Worm (Caenorhabditis elegans) whole organism, late embryonic: ENCODE measurements around the gene sre-20.

Source experiments
- C08G9.2 ChIP-seq: sonication (generic microtip); optimal IDR thresholded peaks from 2 replicates; lab custom pipeline; 2016; ENCODE audit warnings: mild to moderate bottlenecking, missing genetic modification characterization, moderate library complexity, missing compliant biosample characterization
- C38D4.7 ChIP-seq: fragments of 200-800 bp; sonication (Bioruptor generic); optimal IDR thresholded peaks from 2 replicates; lab custom pipeline; 2018; ENCODE audit warnings: mild to moderate bottlenecking, missing genetic modification characterization, moderate library complexity, missing compliant biosample characterization
- F13H6.1 ChIP-seq: sonication (generic microtip); optimal IDR thresholded peaks from 2 replicates; lab custom pipeline; 2016; ENCODE audit warnings: missing genetic modification characterization, missing compliant biosample characterization
- K02D7.2 ChIP-seq: sonication (generic microtip); optimal IDR thresholded peaks from 2 replicates; lab custom pipeline; 2017; ENCODE audit warnings: mild to moderate bottlenecking, missing genetic modification characterization, missing compliant biosample characterization
- ahr-1 ChIP-seq: sonication (generic microtip); optimal IDR thresholded peaks from 2 replicates; lab custom pipeline; 2016; ENCODE audit warnings: missing genetic modification characterization, missing compliant biosample characterization
- ama-1 ChIP-seq: fragments of 150-350 bp; optimal IDR thresholded peaks from 2 replicates; lab custom pipeline; 2014
- ceh-14 ChIP-seq: sonication (generic microtip); optimal IDR thresholded peaks from 2 replicates; lab custom pipeline; 2016; ENCODE audit warnings: missing genotype, missing genetic modification characterization, missing compliant biosample characterization
- ceh-18 ChIP-seq: sonication (generic microtip); optimal IDR thresholded peaks from 2 replicates; lab custom pipeline; 2016; ENCODE audit warnings: missing genetic modification characterization, missing compliant biosample characterization
- ceh-19 ChIP-seq: fragments of 200-800 bp; sonication (Bioruptor generic); optimal IDR thresholded peaks from 2 replicates; lab custom pipeline; 2018; ENCODE audit warnings: mild to moderate bottlenecking, missing genetic modification characterization, missing compliant biosample characterization
- ceh-2 ChIP-seq: sonication (generic microtip); optimal IDR thresholded peaks from 2 replicates; lab custom pipeline; 2016; ENCODE audit warnings: missing genotype, missing genetic modification characterization, missing compliant biosample characterization
- ceh-22 ChIP-seq: sonication (generic microtip); optimal IDR thresholded peaks from 2 replicates; lab custom pipeline; 2017; ENCODE audit warnings: missing biosample characterization, missing genetic modification characterization
- ceh-24 ChIP-seq: sonication (generic microtip); optimal IDR thresholded peaks from 2 replicates; lab custom pipeline; 2016; ENCODE audit warnings: mild to moderate bottlenecking, missing genetic modification characterization, missing compliant biosample characterization
- ceh-31 ChIP-seq: sonication (generic microtip); optimal IDR thresholded peaks from 2 replicates; lab custom pipeline; 2016; ENCODE audit warnings: missing genetic modification characterization, missing compliant biosample characterization
- ceh-34 ChIP-seq: sonication (generic microtip); optimal IDR thresholded peaks from 2 replicates; lab custom pipeline; 2016; ENCODE audit warnings: mild to moderate bottlenecking, missing genetic modification characterization, missing compliant biosample characterization
- ceh-48 ChIP-seq: sonication (generic microtip); optimal IDR thresholded peaks from 2 replicates; lab custom pipeline; 2016; ENCODE audit warnings: missing genetic modification characterization, inconsistent platforms, missing compliant biosample characterization
- ceh-9 ChIP-seq: sonication (generic microtip); optimal IDR thresholded peaks from 2 replicates; lab custom pipeline; 2016; ENCODE audit warnings: mild to moderate bottlenecking, missing genetic modification characterization, inconsistent platforms, missing compliant biosample characterization
- che-1 ChIP-seq: sonication (generic microtip); optimal IDR thresholded peaks from 2 replicates; lab custom pipeline; 2016; ENCODE audit warnings: mild to moderate bottlenecking, missing genetic modification characterization, missing compliant biosample characterization
- dmd-4 ChIP-seq: sonication (generic microtip); optimal IDR thresholded peaks from 2 replicates; lab custom pipeline; 2016; ENCODE audit warnings: borderline replicate concordance, missing genetic modification characterization, missing compliant biosample characterization
- dve-1 ChIP-seq: sonication (generic microtip); optimal IDR thresholded peaks from 2 replicates; lab custom pipeline; 2017; ENCODE audit warnings: antibody characterized with exemption, mild to moderate bottlenecking, missing genetic modification characterization, missing compliant biosample characterization
- elt-4 ChIP-seq: sonication (generic microtip); optimal IDR thresholded peaks from 2 replicates; lab custom pipeline; 2016; ENCODE audit warnings: missing genetic modification characterization, missing compliant biosample characterization
- ets-4 ChIP-seq: sonication (generic microtip); optimal IDR thresholded peaks from 2 replicates; lab custom pipeline; 2016; ENCODE audit warnings: missing genetic modification characterization, missing compliant biosample characterization
- fkh-10 ChIP-seq: fragments of 150-350 bp; optimal IDR thresholded peaks from 2 replicates; lab custom pipeline; 2014; ENCODE audit warnings: missing biosample characterization, missing genetic modification reagents, missing genetic modification characterization
- gmeb-2 ChIP-seq: sonication (generic microtip); optimal IDR thresholded peaks from 2 replicates; lab custom pipeline; 2016; ENCODE audit warnings: missing genetic modification characterization, inconsistent platforms, missing compliant biosample characterization
- hlh-30 ChIP-seq: sonication (generic microtip); optimal IDR thresholded peaks from 2 replicates; lab custom pipeline; 2017; ENCODE audit warnings: antibody characterized with exemption, missing genetic modification characterization, missing compliant biosample characterization; ENCODE audit not compliant: insufficient read depth
- hlh-6 ChIP-seq: sonication (generic microtip); optimal IDR thresholded peaks from 2 replicates; lab custom pipeline; 2016; ENCODE audit warnings: missing genotype, missing genetic modification characterization, missing compliant biosample characterization
- lin-11 ChIP-seq: fragments of 200-800 bp; sonication (Bioruptor generic); optimal IDR thresholded peaks from 2 replicates; lab custom pipeline; 2018; ENCODE audit warnings: mild to moderate bottlenecking, missing genetic modification characterization, missing compliant biosample characterization
- nfya-1 ChIP-seq: sonication (generic microtip); optimal IDR thresholded peaks from 2 replicates; lab custom pipeline; 2017; ENCODE audit warnings: missing genetic modification characterization, mild to moderate bottlenecking, missing compliant biosample characterization, antibody characterized with exemption, moderate library complexity
- odd-2 ChIP-seq: sonication (generic microtip); optimal IDR thresholded peaks from 2 replicates; lab custom pipeline; 2017; ENCODE audit warnings: antibody characterized with exemption, mild to moderate bottlenecking, missing genetic modification characterization, missing compliant biosample characterization
- pag-3 ChIP-seq: sonication (generic microtip); optimal IDR thresholded peaks from 2 replicates; lab custom pipeline; 2016; ENCODE audit warnings: missing compliant biosample characterization, missing genetic modification characterization, borderline replicate concordance
- pax-1 ChIP-seq: fragments of 150-350 bp; optimal IDR thresholded peaks from 2 replicates; lab custom pipeline; 2014; ENCODE audit warnings: missing biosample characterization, missing genetic modification characterization
- pha-2 ChIP-seq: sonication (generic microtip); optimal IDR thresholded peaks from 2 replicates; lab custom pipeline; 2017; ENCODE audit warnings: mild to moderate bottlenecking, missing genetic modification characterization, missing compliant biosample characterization
- pha-4 ChIP-seq: fragments of 150-350 bp; optimal IDR thresholded peaks from 2 replicates; lab custom pipeline; 2018; ENCODE audit warnings: missing biosample characterization, missing genetic modification reagents, missing genetic modification characterization
- ref-2 ChIP-seq: sonication (generic microtip); optimal IDR thresholded peaks from 2 replicates; lab custom pipeline; 2016; ENCODE audit warnings: missing genetic modification characterization, missing compliant biosample characterization
- rnt-1 ChIP-seq: sonication (generic microtip); optimal IDR thresholded peaks from 2 replicates; lab custom pipeline; 2016; ENCODE audit warnings: missing genetic modification characterization, missing compliant biosample characterization
- sdc-2 ChIP-seq: sonication (generic microtip); optimal IDR thresholded peaks from 2 replicates; lab custom pipeline; 2016; ENCODE audit warnings: missing genotype, missing genetic modification characterization, missing compliant biosample characterization
- sox-4 ChIP-seq: sonication (generic microtip); optimal IDR thresholded peaks from 2 replicates; lab custom pipeline; 2017; ENCODE audit warnings: mild to moderate bottlenecking, missing genetic modification characterization, inconsistent platforms, missing compliant biosample characterization
- syd-9 ChIP-seq: sonication (generic microtip); optimal IDR thresholded peaks from 2 replicates; lab custom pipeline; 2016; ENCODE audit warnings: mild to moderate bottlenecking, missing genetic modification characterization, moderate library complexity, missing compliant biosample characterization
- tbx-2 ChIP-seq: sonication (generic microtip); optimal IDR thresholded peaks from 2 replicates; lab custom pipeline; 2016; ENCODE audit warnings: missing genetic modification characterization, missing compliant biosample characterization
- tbx-7 ChIP-seq: sonication (generic microtip); optimal IDR thresholded peaks from 2 replicates; lab custom pipeline; 2016; ENCODE audit warnings: missing genotype, missing genetic modification characterization, missing compliant biosample characterization
- ttx-3 ChIP-seq: sonication (generic microtip); optimal IDR thresholded peaks from 2 replicates; lab custom pipeline; 2016; ENCODE audit warnings: missing genetic modification reagents, missing genetic modification characterization, missing compliant biosample characterization
- unc-3 ChIP-seq, 2 experiments: fragments of 200-800 bp in 1 of 2; sonication (Bioruptor generic) in 1 of 2; sonication (generic microtip) in 1 of 2; conservative IDR thresholded peaks in 1 of 2; optimal IDR thresholded peaks in 1 of 2; 2 replicates each; pipeline versions ENCODE4 v1.3.6 to Lab custom; 2016 to 2022; ENCODE audit warnings: missing compliant biosample characterization in 2 of 2, missing genetic modification characterization in 2 of 2, missing genetic modification reagents in 1 of 2
- unc-42 ChIP-seq: sonication (generic microtip); optimal IDR thresholded peaks from 2 replicates; lab custom pipeline; 2016; ENCODE audit warnings: missing genotype, missing genetic modification characterization, missing compliant biosample characterization
- unc-55 ChIP-seq: sonication (generic microtip); optimal IDR thresholded peaks from 2 replicates; lab custom pipeline; 2017; ENCODE audit warnings: missing biosample characterization, missing genetic modification reagents, missing genetic modification characterization
- unc-86 ChIP-seq: sonication (generic microtip); optimal IDR thresholded peaks from 2 replicates; lab custom pipeline; 2016; ENCODE audit warnings: missing genetic modification characterization, missing compliant biosample characterization
- ztf-16 ChIP-seq: sonication (generic microtip); optimal IDR thresholded peaks from 2 replicates; lab custom pipeline; 2017; ENCODE audit warnings: missing genetic modification characterization, missing compliant biosample characterization

The sre-20 gene

DNA sequence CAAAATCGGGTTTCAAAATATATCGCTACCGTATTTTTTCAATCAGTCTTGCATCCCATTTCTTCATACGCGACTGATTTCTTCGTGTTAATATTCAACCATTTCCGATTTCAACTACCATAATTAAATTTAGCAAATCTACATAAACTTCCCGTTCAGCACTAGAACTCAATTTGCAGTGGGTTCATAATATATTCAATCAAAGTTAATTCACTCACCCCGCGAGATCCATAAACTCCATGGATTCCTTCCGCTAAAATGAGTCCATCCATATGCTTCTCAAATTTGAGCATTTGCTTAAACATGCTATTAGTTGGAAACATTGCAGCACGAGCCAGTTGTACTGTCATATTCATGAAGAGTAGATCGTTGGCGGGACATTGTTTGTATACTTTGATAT, 33.7 kb upstream of the sre-20 start:
- TF ChIP-seq unc-42 (tag; lab: Kevin White, UChicago) (peak; percentile 65), F13H6.1 (no peak)

DNA sequence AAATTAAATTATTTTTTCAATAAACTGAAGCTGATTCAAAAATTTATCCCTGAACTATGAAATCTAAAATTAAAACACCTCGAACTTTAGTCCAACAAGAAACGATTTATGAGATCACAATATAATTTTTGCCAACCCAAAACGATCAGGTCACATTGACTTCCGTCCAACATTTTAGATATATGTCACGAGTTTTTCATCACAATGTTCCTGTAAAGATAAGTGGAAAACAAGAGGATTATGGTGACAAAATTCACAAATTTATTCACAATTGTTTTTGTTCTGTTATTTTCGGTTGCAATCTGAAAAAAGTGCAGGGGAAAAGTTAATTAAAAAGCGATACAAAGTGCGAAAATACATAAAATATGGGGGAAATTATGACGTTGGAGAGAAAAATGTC, 31.9 kb upstream of the sre-20 start:
- TF ChIP-seq pax-1 (tag; lab: Kevin White, UChicago) (no peak), pag-3 (tag; lab: Kevin White, UChicago) (no peak), C08G9.2 (tag; lab: Kevin White, UChicago) (no peak), tbx-7 (no peak), ama-1 (no peak), ceh-9 (tag; lab: Kevin White, UChicago) (no peak), elt-4 (tag; lab: Kevin White, UChicago) (no peak), unc-86 (tag; lab: Kevin White, UChicago) (no peak), ets-4 (tag; lab: Kevin White, UChicago) (no peak)

DNA sequence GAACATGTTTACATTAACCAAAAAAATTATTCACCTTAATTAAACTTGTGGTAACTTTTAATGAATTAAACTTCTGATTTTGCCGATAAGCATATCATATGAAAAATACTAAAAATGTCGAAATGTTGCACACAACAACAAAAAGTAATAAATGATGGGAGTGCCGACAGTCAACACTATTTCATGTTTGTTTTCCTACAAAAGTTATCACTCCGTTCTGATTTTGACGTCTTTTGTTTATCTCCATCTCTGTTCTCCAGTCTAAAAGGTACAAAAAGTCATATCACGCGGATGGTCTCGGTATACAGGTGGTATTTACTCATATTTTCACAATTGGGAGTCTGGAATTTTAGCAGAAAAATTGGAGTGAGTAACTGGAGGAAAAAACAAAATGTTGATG, 30.6 kb upstream of the sre-20 start:
- TF ChIP-seq K02D7.2 (no peak), syd-9 (tag; lab: Kevin White, UChicago) (no peak), ceh-34 (tag; lab: Kevin White, UChicago) (no peak), che-1 (tag; lab: Kevin White, UChicago) (no peak), pax-1 (tag; lab: Kevin White, UChicago) (no peak), C08G9.2 (tag; lab: Kevin White, UChicago) (no peak), gmeb-2 (tag; lab: Kevin White, UChicago) (no peak), dmd-4 (tag; lab: Kevin White, UChicago) (no peak), hlh-6 (tag; lab: Kevin White, UChicago) (no peak), hlh-30 (tag; lab: Kevin White, UChicago) (no peak), fkh-10 (GFP tag; lab: Kevin White, UChicago) (no peak), ceh-22 (no peak), lin-11 (tag; lab: Kevin White, UChicago) (no peak), unc-3 (GFP tag; conservative IDR thresholded peaks at IDR 0.05; lab: Robert Waterston, UW) (no peak), unc-3 (tag; optimal IDR thresholded peaks at IDR 0.05; lab: Kevin White, UChicago) (no peak), ceh-24 (tag; lab: Kevin White, UChicago) (no peak), odd-2 (no peak), unc-86 (tag; lab: Kevin White, UChicago) (no peak), ahr-1 (tag; lab: Kevin White, UChicago) (no peak), dve-1 (tag; lab: Kevin White, UChicago) (no peak)

DNA sequence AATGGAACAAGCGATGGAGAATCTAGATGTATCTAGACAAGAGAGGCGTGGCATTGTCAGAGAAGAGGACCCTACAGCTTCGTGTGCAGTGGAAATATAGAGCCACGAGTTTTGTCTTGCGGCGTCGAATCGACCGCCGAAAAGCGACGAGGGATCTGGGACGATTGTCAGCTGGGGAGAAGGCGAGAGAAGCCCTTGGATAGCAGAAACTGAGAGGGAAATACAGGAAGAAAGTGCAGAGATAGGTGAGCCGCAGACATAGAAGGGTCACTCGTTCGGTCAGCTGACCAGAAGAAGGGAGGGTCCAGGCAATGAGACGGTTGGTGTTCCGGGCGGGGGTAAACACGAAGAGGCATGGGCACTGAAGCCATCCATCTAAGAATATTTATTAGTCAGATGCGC, 29.7 kb upstream of the sre-20 start:
- TF ChIP-seq dmd-4 (tag; lab: Kevin White, UChicago) (no peak), pha-2 (tag; lab: Kevin White, UChicago) (no peak), elt-4 (tag; lab: Kevin White, UChicago) (no peak), unc-55 (GFP tag; lab: Kevin White, UChicago) (peak; percentile 70), sox-4 (tag; lab: Kevin White, UChicago) (peak; percentile 8), syd-9 (tag; lab: Kevin White, UChicago) (peak; percentile 27), ceh-48 (no peak), ttx-3 (tag; lab: Kevin White, UChicago) (no peak), ceh-34 (tag; lab: Kevin White, UChicago) (peak; percentile 84), ceh-2 (peak; percentile 30), ztf-16 (tag; lab: Kevin White, UChicago) (no peak), dve-1 (tag; lab: Kevin White, UChicago) (no peak), ref-2 (peak; percentile 40), nfya-1 (peak; percentile 49), hlh-30 (tag; lab: Kevin White, UChicago) (peak; percentile 96), ceh-31 (tag; lab: Kevin White, UChicago) (peak; percentile 76), sdc-2 (tag; lab: Kevin White, UChicago) (peak; percentile 28), tbx-2 (peak; percentile 62), F13H6.1 (peak; percentile 63), C38D4.7 (GFP tag; lab: Kevin White, UChicago) (no peak), pha-4 (no peak), rnt-1 (tag; lab: Kevin White, UChicago) (peak; percentile 57), ceh-19 (GFP tag; lab: Kevin White, UChicago) (peak; percentile 29), ceh-14 (tag; lab: Kevin White, UChicago) (peak; percentile 42), ets-4 (tag; lab: Kevin White, UChicago) (peak; percentile 23), unc-42 (tag; lab: Kevin White, UChicago) (peak; percentile 52), ceh-18 (tag; lab: Kevin White, UChicago) (peak; percentile 69), hlh-6 (tag; lab: Kevin White, UChicago) (peak; percentile 58), lin-11 (tag; lab: Kevin White, UChicago) (no peak), C08G9.2 (tag; lab: Kevin White, UChicago) (peak; percentile 53)
